Worm (Caenorhabditis elegans) whole organism, young adult: Measurements from ENCODE around the gene acr-24.

Experiments used
- B0019.2 ChIP-seq: fragments of 200-800 bp; sonication (Bioruptor generic); conservative IDR thresholded peaks from 2 replicates; pipeline ENCODE4 v1.3.6; 2022; ENCODE audit warnings: missing genetic modification reagents, missing genetic modification characterization, missing compliant biosample characterization
- D2030.7 ChIP-seq: fragments of 200-800 bp; sonication (Bioruptor generic); IDR thresholded peaks from 2 replicates; pipeline ENCODE4 v1.3.6; 2022; ENCODE audit warnings: missing genetic modification reagents, missing genetic modification characterization, missing compliant biosample characterization
- F10E7.11 ChIP-seq: sonication (generic microtip); optimal IDR thresholded peaks from 2 replicates; lab custom pipeline; 2017; ENCODE audit warnings: mild to moderate bottlenecking, missing genetic modification characterization, moderate library complexity, missing compliant biosample characterization
- F23B12.7 ChIP-seq: sonication (generic microtip); optimal IDR thresholded peaks from 2 replicates; lab custom pipeline; 2017; ENCODE audit warnings: missing genetic modification characterization, mild to moderate bottlenecking, missing compliant biosample characterization, antibody characterized with exemption, moderate library complexity; ENCODE audit not compliant: insufficient read depth
- F33H1.4 ChIP-seq: fragments of 200-800 bp; sonication (Bioruptor generic); IDR thresholded peaks from 2 replicates; pipeline ENCODE4 v1.3.6; 2022; ENCODE audit warnings: missing genetic modification reagents, missing genetic modification characterization, missing compliant biosample characterization
- F37B4.10 ChIP-seq: fragments of 200-800 bp; sonication (Bioruptor generic); IDR thresholded peaks from 2 replicates; pipeline ENCODE4 v1.3.6; 2022; ENCODE audit warnings: missing genetic modification characterization, missing compliant biosample characterization
- F57A8.1 ChIP-seq: fragments of 200-800 bp; sonication (Bioruptor generic); optimal IDR thresholded peaks from 2 replicates; lab custom pipeline; 2018; ENCODE audit warnings: mild to moderate bottlenecking, missing genetic modification characterization, moderate library complexity, missing compliant biosample characterization
- T07F8.4 ChIP-seq: sonication (generic microtip); optimal IDR thresholded peaks from 2 replicates; lab custom pipeline; 2016; ENCODE audit warnings: mild to moderate bottlenecking, missing genetic modification characterization, moderate library complexity, missing compliant biosample characterization
- T26A5.8 ChIP-seq: sonication (generic microtip); optimal IDR thresholded peaks from 2 replicates; lab custom pipeline; 2016; ENCODE audit warnings: missing genetic modification characterization, missing compliant biosample characterization
- akir-1 ChIP-seq: fragments of 200-800 bp; sonication (Bioruptor generic); optimal IDR thresholded peaks from 2 replicates; lab custom pipeline; 2018; ENCODE audit warnings: mild to moderate bottlenecking, missing genetic modification characterization, moderate library complexity, missing compliant biosample characterization
- ama-1 ChIP-seq, 3 experiments: fragments of 150-350 bp in 1 of 3; sonication (generic microtip) in 2 of 3; optimal IDR thresholded peaks; 2 replicates each; lab custom pipeline; 2014 to 2018; ENCODE audit warnings: missing biosample characterization in 2 of 3, missing genetic modification characterization in 2 of 3, missing genetic modification reagents in 2 of 3
- aptf-3 ChIP-seq: fragments of 200-800 bp; sonication (Bioruptor generic); IDR thresholded peaks from 2 replicates; pipeline ENCODE4 v1.3.6; 2022; ENCODE audit warnings: missing genetic modification characterization, missing compliant biosample characterization
- athp-1 ChIP-seq: sonication (generic microtip); optimal IDR thresholded peaks from 2 replicates; lab custom pipeline; 2017; ENCODE audit warnings: mild to moderate bottlenecking, missing genetic modification characterization, missing compliant biosample characterization
- attf-5 ChIP-seq: fragments of 200-800 bp; sonication (Bioruptor generic); optimal IDR thresholded peaks from 2 replicates; lab custom pipeline; 2018; ENCODE audit warnings: mild to moderate bottlenecking, missing genetic modification characterization, missing compliant biosample characterization
- bed-1 ChIP-seq: fragments of 200-800 bp; sonication (Bioruptor generic); IDR thresholded peaks from 2 replicates; pipeline ENCODE4 v1.3.6; 2022; ENCODE audit warnings: missing genetic modification reagents, missing genetic modification characterization, missing compliant biosample characterization
- bed-2 ChIP-seq: fragments of 200-800 bp; sonication (Bioruptor generic); IDR thresholded peaks from 2 replicates; pipeline ENCODE4 v1.3.6; 2022; ENCODE audit warnings: missing genetic modification reagents, missing genetic modification characterization, missing compliant biosample characterization
- ccch-3 ChIP-seq: fragments of 200-800 bp; sonication (Bioruptor generic); optimal IDR thresholded peaks from 2 replicates; lab custom pipeline; 2018; ENCODE audit warnings: mild to moderate bottlenecking, missing genetic modification characterization, missing compliant biosample characterization
- ceh-100 ChIP-seq: fragments of 200-800 bp; sonication (Bioruptor generic); IDR thresholded peaks from 2 replicates; pipeline ENCODE4 v1.3.6; 2022; ENCODE audit warnings: missing genetic modification reagents, missing genetic modification characterization, missing compliant biosample characterization
- ceh-27 ChIP-seq: fragments of 200-800 bp; sonication (Bioruptor generic); optimal IDR thresholded peaks from 2 replicates; lab custom pipeline; 2018; ENCODE audit warnings: mild to moderate bottlenecking, missing genetic modification characterization, moderate library complexity, missing compliant biosample characterization
- ceh-91 ChIP-seq: fragments of 200-800 bp; sonication (Bioruptor generic); IDR thresholded peaks from 2 replicates; pipeline ENCODE4 v1.3.6; 2022; ENCODE audit warnings: missing genetic modification reagents, missing genetic modification characterization, missing compliant biosample characterization
- chd-7 ChIP-seq: sonication (generic microtip); optimal IDR thresholded peaks from 2 replicates; lab custom pipeline; 2016; ENCODE audit warnings: mild to moderate bottlenecking, missing genetic modification characterization, moderate library complexity, missing compliant biosample characterization
- dpl-1 ChIP-seq: fragments of 150-350 bp; optimal IDR thresholded peaks from 2 replicates; lab custom pipeline; 2014; ENCODE audit warnings: missing biosample characterization, missing genetic modification reagents, missing genetic modification characterization
- egl-44 ChIP-seq: fragments of 200-800 bp; sonication (Bioruptor generic); IDR thresholded peaks from 2 replicates; pipeline ENCODE4 v1.3.6; 2022; ENCODE audit warnings: missing genetic modification reagents, missing genetic modification characterization, missing compliant biosample characterization
- fkh-3 ChIP-seq: sonication (generic microtip); optimal IDR thresholded peaks from 2 replicates; lab custom pipeline; 2016; ENCODE audit warnings: mild to moderate bottlenecking, missing genetic modification characterization, missing compliant biosample characterization
- gei-17 ChIP-seq: fragments of 200-800 bp; sonication (Bioruptor generic); optimal IDR thresholded peaks from 2 replicates; lab custom pipeline; 2018; ENCODE audit warnings: mild to moderate bottlenecking, missing genetic modification characterization, missing compliant biosample characterization
- hlh-12 ChIP-seq: sonication (generic microtip); optimal IDR thresholded peaks from 2 replicates; lab custom pipeline; 2016; ENCODE audit warnings: missing genetic modification characterization, missing compliant biosample characterization
- hmg-1.2 ChIP-seq: fragments of 200-800 bp; sonication (Bioruptor generic); IDR thresholded peaks from 2 replicates; pipeline ENCODE4 v1.3.6; 2022; ENCODE audit warnings: missing genetic modification reagents, missing genetic modification characterization, missing compliant biosample characterization
- hrde-1 ChIP-seq: sonication (generic microtip); optimal IDR thresholded peaks from 2 replicates; lab custom pipeline; 2016; ENCODE audit warnings: missing genetic modification characterization, mild to moderate bottlenecking, missing compliant biosample characterization, moderate library complexity, missing genotype, missing genetic modification reagents, borderline replicate concordance
- lin-35 ChIP-seq, 3 experiments: fragments of 150-350 bp in 2 of 3; sonication (generic microtip) in 1 of 3; optimal IDR thresholded peaks; 2 replicates each; lab custom pipeline; 2014 to 2018; ENCODE audit warnings: missing biosample characterization in 3 of 3, missing genetic modification characterization in 3 of 3, missing genetic modification reagents in 3 of 3
- lsl-1 ChIP-seq: fragments of 200-800 bp; sonication (Bioruptor generic); optimal IDR thresholded peaks from 2 replicates; lab custom pipeline; 2018; ENCODE audit warnings: mild to moderate bottlenecking, missing genetic modification characterization, moderate library complexity, missing compliant biosample characterization
- madf-3 ChIP-seq: fragments of 200-800 bp; sonication (Bioruptor generic); IDR thresholded peaks from 2 replicates; pipeline ENCODE4 v1.3.6; 2022; ENCODE audit warnings: missing genetic modification reagents, missing genetic modification characterization, missing compliant biosample characterization
- madf-6 ChIP-seq: fragments of 200-800 bp; sonication (Bioruptor generic); IDR thresholded peaks from 2 replicates; pipeline ENCODE4 v1.3.6; 2022; ENCODE audit warnings: missing genetic modification reagents, missing genetic modification characterization, missing compliant biosample characterization
- nhr-120 ChIP-seq: fragments of 200-800 bp; sonication (Bioruptor generic); IDR thresholded peaks from 2 replicates; pipeline ENCODE4 v1.3.6; 2022; ENCODE audit warnings: missing genetic modification characterization, missing compliant biosample characterization
- nhr-179 ChIP-seq: sonication (generic microtip); optimal IDR thresholded peaks from 2 replicates; lab custom pipeline; 2016; ENCODE audit warnings: mild to moderate bottlenecking, missing genetic modification characterization, missing compliant biosample characterization
- nhr-27 ChIP-seq: fragments of 200-800 bp; sonication (Bioruptor generic); optimal IDR thresholded peaks from 2 replicates; lab custom pipeline; 2018; ENCODE audit warnings: mild to moderate bottlenecking, missing genetic modification characterization, moderate library complexity, missing compliant biosample characterization
- nhr-80 ChIP-seq: sonication (generic microtip); optimal IDR thresholded peaks from 2 replicates; lab custom pipeline; 2016; ENCODE audit warnings: missing genetic modification characterization, missing compliant biosample characterization
- nhr-90 ChIP-seq: sonication (generic microtip); optimal IDR thresholded peaks from 2 replicates; lab custom pipeline; 2016; ENCODE audit warnings: missing genotype, mild to moderate bottlenecking, missing genetic modification characterization, missing compliant biosample characterization
- pha-4 ChIP-seq: fragments of 150-350 bp; sonication (generic microtip); optimal IDR thresholded peaks from 2 replicates; lab custom pipeline; 2014; ENCODE audit warnings: missing biosample characterization, missing genetic modification reagents, missing genetic modification characterization
- rcor-1 ChIP-seq: fragments of 200-800 bp; sonication (Bioruptor generic); IDR thresholded peaks from 2 replicates; pipeline ENCODE4 v1.3.6; 2022; ENCODE audit warnings: missing genetic modification reagents, missing genetic modification characterization, missing compliant biosample characterization
- repo-1 ChIP-seq: sonication (generic microtip); optimal IDR thresholded peaks from 2 replicates; lab custom pipeline; 2017; ENCODE audit warnings: mild to moderate bottlenecking, missing genetic modification characterization, missing compliant biosample characterization
- sdz-38 ChIP-seq: sonication (generic microtip); optimal IDR thresholded peaks from 2 replicates; lab custom pipeline; 2016; ENCODE audit warnings: missing genotype, missing genetic modification characterization, missing compliant biosample characterization
- tbx-9 ChIP-seq: sonication (generic microtip); optimal IDR thresholded peaks from 2 replicates; lab custom pipeline; 2016; ENCODE audit warnings: borderline replicate concordance, missing genetic modification characterization, inconsistent platforms, missing compliant biosample characterization
- tlf-1 ChIP-seq: fragments of 200-800 bp; sonication (Bioruptor generic); optimal IDR thresholded peaks from 2 replicates; lab custom pipeline; 2018; ENCODE audit warnings: mild to moderate bottlenecking, missing genetic modification characterization, missing compliant biosample characterization
- unc-130 ChIP-seq: sonication (generic microtip); optimal IDR thresholded peaks from 2 replicates; lab custom pipeline; 2016; ENCODE audit warnings: missing genetic modification reagents, missing genetic modification characterization, missing compliant biosample characterization
- unc-62 ChIP-seq: fragments of 150-350 bp; optimal IDR thresholded peaks from 2 replicates; lab custom pipeline; 2014; ENCODE audit warnings: missing biosample characterization, missing genetic modification reagents, missing genetic modification characterization
- xnd-1 ChIP-seq: sonication (generic microtip); optimal IDR thresholded peaks from 2 replicates; lab custom pipeline; 2016; ENCODE audit warnings: missing genotype, missing genetic modification reagents, missing genetic modification characterization, missing compliant biosample characterization
- ztf-18 ChIP-seq: sonication (generic microtip); optimal IDR thresholded peaks from 2 replicates; lab custom pipeline; 2016; ENCODE audit warnings: missing genotype, mild to moderate bottlenecking, missing genetic modification characterization, missing compliant biosample characterization
- ztf-28 ChIP-seq: fragments of 200-800 bp; sonication (Bioruptor generic); IDR thresholded peaks from 2 replicates; pipeline ENCODE4 v1.3.6; 2022; ENCODE audit warnings: missing genetic modification reagents, missing genetic modification characterization, missing compliant biosample characterization
- ztf-3 ChIP-seq: fragments of 200-800 bp; sonication (Bioruptor generic); optimal IDR thresholded peaks from 2 replicates; lab custom pipeline; 2018; ENCODE audit warnings: mild to moderate bottlenecking, missing genetic modification characterization, missing compliant biosample characterization

Gene acr-24

DNA sequence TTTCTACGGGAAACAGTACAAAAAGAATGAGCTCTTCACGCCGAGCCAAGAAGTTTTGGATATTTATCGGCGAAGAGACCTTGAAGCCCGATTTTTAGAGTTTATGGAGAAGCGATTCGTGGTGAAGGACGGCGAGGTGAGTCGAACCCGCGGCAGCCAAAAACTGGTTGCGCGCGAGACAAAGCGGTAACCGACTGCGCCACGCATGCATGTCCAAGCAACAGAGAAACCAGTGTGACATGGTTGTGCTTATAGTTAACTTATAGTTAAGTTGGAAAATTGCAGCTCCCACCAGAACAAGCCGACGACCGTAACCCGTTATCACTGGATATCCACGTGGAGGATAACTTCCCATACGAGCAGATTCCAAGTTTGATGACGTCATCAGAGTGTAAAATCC lies 21.0 kb upstream of the acr-24 start (continued):
- TF ChIP-seq tlf-1 (GFP tag; lab: Kevin White, UChicago): peak; percentile 14
- TF ChIP-seq nhr-120 (GFP tag; lab: Robert Waterston, UW): 0 out of 2 replicates have a peak, but pooled peaks have one; percentile 71
- TF ChIP-seq repo-1 (tag; lab: Kevin White, UChicago): no peak
- peak; percentile 15 for TF ChIP-seq nhr-80
- TF ChIP-seq ceh-91 (GFP tag; lab: Robert Waterston, UW): no peak
- TF ChIP-seq ceh-27 (GFP tag; lab: Kevin White, UChicago): no peak
- TF ChIP-seq unc-130: no peak
- no peak for TF ChIP-seq gei-17 (GFP tag; lab: Kevin White, UChicago)
- no peak for TF ChIP-seq fkh-3 (tag; lab: Kevin White, UChicago)
- no peak for TF ChIP-seq egl-44 (GFP tag; lab: Robert Waterston, UW)
- TF ChIP-seq ztf-18 (tag; lab: Kevin White, UChicago): peak; percentile 88
- TF ChIP-seq nhr-27 (tag; lab: Kevin White, UChicago): no peak
- TF ChIP-seq D2030.7: peak; percentile 31; the same call in 1 of the 2 replicates
- no peak for TF ChIP-seq madf-6 (GFP tag; lab: Robert Waterston, UW)
- TF ChIP-seq T07F8.4 (tag; lab: Kevin White, UChicago): no peak
- TF ChIP-seq ama-1 (optimal IDR thresholded peaks at IDR 0.05; lab: Kevin White, UChicago): no peak
- peak in 1 of 2 experiments; percentile 29 for TF ChIP-seq ama-1 (GFP tag; optimal IDR thresholded peaks at IDR 0.05; lab: Kevin White, UChicago)
- TF ChIP-seq tbx-9 (tag; lab: Kevin White, UChicago): no peak
- no peak for TF ChIP-seq F37B4.10
- no peak for TF ChIP-seq chd-7 (tag; lab: Kevin White, UChicago)
- TF ChIP-seq B0019.2 (GFP tag; lab: Robert Waterston, UW): no peak
- TF ChIP-seq F57A8.1: no peak
- TF ChIP-seq attf-5: peak; percentile 22
- no peak for TF ChIP-seq sdz-38 (tag; lab: Kevin White, UChicago)
- peak; percentile 51 for TF ChIP-seq hmg-1.2 (GFP tag; lab: Robert Waterston, UW)
- TF ChIP-seq lsl-1 (GFP tag; lab: Kevin White, UChicago): peak; percentile 23
- 0 out of 2 replicates have a peak, but pooled peaks have one; percentile 19 for TF ChIP-seq ceh-100 (GFP tag; lab: Robert Waterston, UW)
- no peak for TF ChIP-seq ccch-3 (GFP tag; lab: Kevin White, UChicago)
- TF ChIP-seq lin-35 (GFP tag; optimal IDR thresholded peaks at IDR 0.05; lab: Kevin White, UChicago): no peak
- no peak for TF ChIP-seq ztf-28 (GFP tag; lab: Robert Waterston, UW)
- no peak for TF ChIP-seq hrde-1
- TF ChIP-seq hlh-12 (tag; lab: Kevin White, UChicago): no peak
- TF ChIP-seq F33H1.4 (GFP tag; lab: Robert Waterston, UW): no peak
- peak; percentile 6 for TF ChIP-seq F23B12.7 (tag; lab: Kevin White, UChicago)
- TF ChIP-seq bed-1: 0 out of 2 replicates have a peak, but pooled peaks have one; percentile 61
- 0 out of 2 replicates have a peak, but pooled peaks have one; percentile 44 for TF ChIP-seq madf-3
- no peak for TF ChIP-seq akir-1 (GFP tag; lab: Kevin White, UChicago)
- TF ChIP-seq rcor-1 (GFP tag; lab: Robert Waterston, UW): no peak
- TF ChIP-seq unc-62 (GFP tag; lab: Kevin White, UChicago): no peak
- TF ChIP-seq T26A5.8 (tag; lab: Kevin White, UChicago): no peak
- TF ChIP-seq nhr-179: no peak
- TF ChIP-seq pha-4 (tag; lab: Kevin White, UChicago): no peak
- no peak for TF ChIP-seq xnd-1 (tag; lab: Kevin White, UChicago)
- no peak for TF ChIP-seq bed-2
- TF ChIP-seq ztf-3: no peak
- TF ChIP-seq F10E7.11 (tag; lab: Kevin White, UChicago): no peak
- peak; percentile 61 for TF ChIP-seq nhr-90 (tag; lab: Kevin White, UChicago)
- TF ChIP-seq dpl-1: no peak
- peak; percentile 21 for TF ChIP-seq athp-1
- no peak for TF ChIP-seq aptf-3 (GFP tag; lab: Robert Waterston, UW)
